Worm (Caenorhabditis elegans) whole organism, L4 larva: ENCODE data around the gene msp-81.

Experiments
- T20F7.1 ChIP-seq: fragments of 200-800 bp; sonication (Bioruptor generic); optimal IDR thresholded peaks from 2 replicates; lab custom pipeline; 2018; ENCODE audit warnings: mild to moderate bottlenecking, missing genetic modification characterization, missing compliant biosample characterization
- Y105C5A.15 ChIP-seq: fragments of 200-800 bp; sonication (Bioruptor generic); IDR thresholded peaks from 2 replicates; pipeline ENCODE4 v1.3.6; 2022; ENCODE audit warnings: missing genetic modification characterization, missing compliant biosample characterization
- aha-1 ChIP-seq: fragments of 150-350 bp; peaks from one replicate; lab custom pipeline; 2014; ENCODE audit warnings: missing biosample characterization, missing genetic modification characterization
- aly-2 ChIP-seq: sonication (generic microtip); optimal IDR thresholded peaks from 2 replicates; lab custom pipeline; 2018; ENCODE audit warnings: missing biosample characterization, missing genetic modification characterization
- arid-1 ChIP-seq: fragments of 200-800 bp; sonication (Bioruptor generic); conservative IDR thresholded peaks from 2 replicates; pipeline ENCODE4 v1.3.6; 2022; ENCODE audit warnings: missing genetic modification reagents, missing genetic modification characterization, missing compliant biosample characterization
- ceh-20 ChIP-seq: fragments of 200-800 bp; sonication (Bioruptor generic); IDR thresholded peaks from 2 replicates; pipeline ENCODE4 v1.3.6; 2022; ENCODE audit warnings: missing genetic modification reagents, missing genetic modification characterization, missing compliant biosample characterization
- ceh-28 ChIP-seq: fragments of 150-350 bp; optimal IDR thresholded peaks from 2 replicates; lab custom pipeline; 2014; ENCODE audit warnings: missing biosample characterization, missing genetic modification reagents, missing genetic modification characterization
- ceh-44 ChIP-seq: fragments of 200-800 bp; sonication (Bioruptor generic); IDR thresholded peaks from 2 replicates; pipeline ENCODE4 v1.3.6; 2022; ENCODE audit warnings: missing genetic modification reagents, missing genetic modification characterization, missing compliant biosample characterization
- ceh-62 ChIP-seq: sonication (generic microtip); optimal IDR thresholded peaks from 2 replicates; lab custom pipeline; 2017; ENCODE audit warnings: missing biosample characterization, missing genetic modification characterization
- cey-2 ChIP-seq: sonication (generic microtip); optimal IDR thresholded peaks from 3 replicates; lab custom pipeline; 2017; ENCODE audit warnings: missing genetic modification characterization, mild to moderate bottlenecking, missing compliant biosample characterization, antibody characterized with exemption, borderline replicate concordance; ENCODE audit not compliant: insufficient read depth
- ctbp-1 ChIP-seq: fragments of 200-800 bp; sonication (Bioruptor generic); IDR thresholded peaks from 2 replicates; pipeline ENCODE4 v1.3.6; 2022; ENCODE audit warnings: missing genetic modification reagents, missing genetic modification characterization, missing compliant biosample characterization
- daf-16 ChIP-seq, 3 experiments: sonication (generic microtip); optimal IDR thresholded peaks; 2 replicates each; lab custom pipeline; 2016 to 2017; ENCODE audit warnings: missing genetic modification characterization in 3 of 3, missing genetic modification reagents in 3 of 3, mild to moderate bottlenecking in 2 of 3, missing compliant biosample characterization in 2 of 3, missing biosample characterization in 1 of 3, moderate library complexity in 1 of 3
- dmd-6 ChIP-seq: fragments of 200-800 bp; sonication (Bioruptor generic); IDR thresholded peaks from 2 replicates; pipeline ENCODE4 v1.3.6; 2022; ENCODE audit warnings: missing genetic modification reagents, missing genetic modification characterization, missing compliant biosample characterization
- dmd-9 ChIP-seq: fragments of 200-800 bp; sonication (Bioruptor generic); IDR thresholded peaks from 2 replicates; pipeline ENCODE4 v1.3.6; 2022; ENCODE audit warnings: missing genetic modification reagents, missing genetic modification characterization, missing compliant biosample characterization
- duxl-1 ChIP-seq: sonication (generic microtip); optimal IDR thresholded peaks from 2 replicates; lab custom pipeline; 2016; ENCODE audit warnings: mild to moderate bottlenecking, missing genetic modification characterization, moderate library complexity, missing compliant biosample characterization; ENCODE audit not compliant: poor library complexity
- egl-27 ChIP-seq: sonication (generic microtip); optimal IDR thresholded peaks from 3 replicates; lab custom pipeline; 2017; ENCODE audit warnings: missing biosample characterization, missing genetic modification reagents, missing genetic modification characterization
- fos-1 ChIP-seq: fragments of 150-350 bp; optimal IDR thresholded peaks from 2 replicates; lab custom pipeline; 2014; ENCODE audit warnings: missing biosample characterization, missing genetic modification characterization
- gei-8 ChIP-seq: fragments of 200-800 bp; sonication (Bioruptor generic); optimal IDR thresholded peaks from 2 replicates; lab custom pipeline; 2018; ENCODE audit warnings: mild to moderate bottlenecking, missing genetic modification characterization, missing compliant biosample characterization
- hif-1 ChIP-seq, 2 experiments: sonication (generic microtip); optimal IDR thresholded peaks; 2 replicates each; lab custom pipeline; 2016 to 2017; ENCODE audit warnings: missing compliant biosample characterization in 2 of 2, missing genetic modification characterization in 2 of 2, missing genetic modification reagents in 2 of 2, missing genotype in 2 of 2, mild to moderate bottlenecking in 1 of 2
- hlh-11 ChIP-seq: fragments of 200-800 bp; sonication (Bioruptor generic); optimal IDR thresholded peaks from 2 replicates; lab custom pipeline; 2018; ENCODE audit warnings: mild to moderate bottlenecking, missing genetic modification characterization, missing compliant biosample characterization
- hmg-1.1 ChIP-seq: fragments of 200-800 bp; sonication (Bioruptor generic); IDR thresholded peaks from 2 replicates; pipeline ENCODE4 v1.3.6; 2022; ENCODE audit warnings: missing genetic modification reagents, missing genetic modification characterization, missing compliant biosample characterization
- jun-1 ChIP-seq: fragments of 150-350 bp; optimal IDR thresholded peaks from 2 replicates; lab custom pipeline; 2014; ENCODE audit warnings: missing biosample characterization, missing genetic modification reagents, missing genetic modification characterization
- lim-7 ChIP-seq: fragments of 200-800 bp; sonication (Bioruptor generic); IDR thresholded peaks from 2 replicates; pipeline ENCODE4 v1.3.6; 2022; ENCODE audit warnings: missing genetic modification characterization, missing compliant biosample characterization
- lin-1 ChIP-seq: fragments of 200-800 bp; sonication (Bioruptor generic); IDR thresholded peaks from 2 replicates; pipeline ENCODE4 v1.3.6; 2022; ENCODE audit warnings: missing genetic modification reagents, missing genetic modification characterization, missing compliant biosample characterization
- lin-13 ChIP-seq: fragments of 150-350 bp; optimal IDR thresholded peaks from 2 replicates; lab custom pipeline; 2014; ENCODE audit warnings: missing biosample characterization, missing genetic modification reagents, missing genetic modification characterization
- lsy-2 ChIP-seq, 2 experiments: fragments of 150-350 bp in 1 of 2; sonication (generic microtip) in 1 of 2; optimal IDR thresholded peaks; 2 replicates each; lab custom pipeline; 2014 to 2017; ENCODE audit warnings: missing biosample characterization in 2 of 2, missing genetic modification characterization in 2 of 2
- madf-5 ChIP-seq, 2 experiments: fragments of 200-800 bp; sonication (Bioruptor generic); IDR thresholded peaks; 2 replicates each; pipeline ENCODE4 v1.3.6; 2022; ENCODE audit warnings: missing compliant biosample characterization in 2 of 2, missing genetic modification characterization in 2 of 2
- madf-9 ChIP-seq: fragments of 200-800 bp; sonication (Bioruptor generic); conservative IDR thresholded peaks from 2 replicates; pipeline ENCODE4 v1.3.6; 2022; ENCODE audit warnings: missing genetic modification reagents, missing genetic modification characterization, missing compliant biosample characterization
- mep-1 ChIP-seq: fragments of 150-350 bp; sonication (generic microtip); optimal IDR thresholded peaks from 3 replicates; lab custom pipeline; 2014; ENCODE audit warnings: missing biosample characterization, missing genetic modification characterization
- mxl-2 ChIP-seq: fragments of 200-800 bp; sonication (Bioruptor generic); conservative IDR thresholded peaks from 2 replicates; pipeline ENCODE4 v1.3.6; 2022; ENCODE audit warnings: missing genetic modification reagents, missing genetic modification characterization, missing compliant biosample characterization
- mxl-3 ChIP-seq: fragments of 200-800 bp; sonication (Bioruptor generic); optimal IDR thresholded peaks from 2 replicates; lab custom pipeline; 2018; ENCODE audit warnings: mild to moderate bottlenecking, missing genetic modification characterization, missing compliant biosample characterization
- nhr-11 ChIP-seq: fragments of 150-350 bp; optimal IDR thresholded peaks from 2 replicates; lab custom pipeline; 2014; ENCODE audit warnings: missing biosample characterization, missing genetic modification characterization
- nhr-25 ChIP-seq: sonication (generic microtip); optimal IDR thresholded peaks from 2 replicates; lab custom pipeline; 2017; ENCODE audit warnings: missing genetic modification characterization, mild to moderate bottlenecking, missing compliant biosample characterization, antibody characterized with exemption, moderate library complexity, borderline replicate concordance; ENCODE audit not compliant: insufficient read depth
- nhr-28 ChIP-seq: fragments of 150-350 bp; optimal IDR thresholded peaks from 2 replicates; lab custom pipeline; 2014; ENCODE audit warnings: missing biosample characterization, missing genetic modification characterization
- nhr-41 ChIP-seq: fragments of 200-800 bp; sonication (Bioruptor generic); IDR thresholded peaks from 2 replicates; pipeline ENCODE4 v1.3.6; 2022; ENCODE audit warnings: missing genetic modification reagents, missing genetic modification characterization, missing compliant biosample characterization
- nhr-42 ChIP-seq: fragments of 200-800 bp; sonication (Bioruptor generic); IDR thresholded peaks from 2 replicates; pipeline ENCODE4 v1.3.6; 2022; ENCODE audit warnings: missing genetic modification characterization, missing compliant biosample characterization
- nhr-76 ChIP-seq: fragments of 150-350 bp; optimal IDR thresholded peaks from 2 replicates; lab custom pipeline; 2014; ENCODE audit warnings: missing biosample characterization, missing genetic modification characterization
- pqm-1 ChIP-seq: sonication (generic microtip); optimal IDR thresholded peaks from 2 replicates; lab custom pipeline; 2017; ENCODE audit warnings: missing biosample characterization, missing genetic modification characterization
- rbr-2 ChIP-seq: sonication (generic microtip); optimal IDR thresholded peaks from 2 replicates; lab custom pipeline; 2016; ENCODE audit warnings: missing genotype, missing genetic modification characterization, missing compliant biosample characterization
- saeg-2 ChIP-seq: fragments of 200-800 bp; sonication (Bioruptor generic); IDR thresholded peaks from 2 replicates; pipeline ENCODE4 v1.3.6; 2022; ENCODE audit warnings: missing genetic modification reagents, missing genetic modification characterization, missing compliant biosample characterization
- skn-1 ChIP-seq: fragments of 150-350 bp; optimal IDR thresholded peaks from 2 replicates; lab custom pipeline; 2014; ENCODE audit warnings: missing biosample characterization, missing genetic modification characterization
- snpc-4 ChIP-seq: fragments of 150-350 bp; optimal IDR thresholded peaks from 2 replicates; lab custom pipeline; 2014; ENCODE audit warnings: missing biosample characterization, missing genetic modification characterization
- spr-1 ChIP-seq: sonication (generic microtip); optimal IDR thresholded peaks from 2 replicates; lab custom pipeline; 2016; ENCODE audit warnings: mild to moderate bottlenecking, missing genetic modification characterization, missing compliant biosample characterization
- spr-3 ChIP-seq: fragments of 200-800 bp; sonication (Bioruptor generic); optimal IDR thresholded peaks from 2 replicates; lab custom pipeline; 2018; ENCODE audit warnings: mild to moderate bottlenecking, missing genetic modification characterization, missing compliant biosample characterization
- tra-1 ChIP-seq: fragments of 200-800 bp; sonication (Bioruptor generic); IDR thresholded peaks from 2 replicates; pipeline ENCODE4 v1.3.6; 2022; ENCODE audit warnings: missing genetic modification reagents, missing genetic modification characterization, missing compliant biosample characterization
- unc-39 ChIP-seq: sonication (generic microtip); optimal IDR thresholded peaks from 2 replicates; lab custom pipeline; 2017; ENCODE audit warnings: missing biosample characterization, missing genetic modification characterization
- vab-7 ChIP-seq: fragments of 200-800 bp; sonication (Bioruptor generic); IDR thresholded peaks from 2 replicates; pipeline ENCODE4 v1.3.6; 2022; ENCODE audit warnings: missing genetic modification reagents, missing genetic modification characterization, missing compliant biosample characterization
- zag-1 ChIP-seq: fragments of 150-350 bp; optimal IDR thresholded peaks from 2 replicates; lab custom pipeline; 2014; ENCODE audit warnings: missing biosample characterization, missing genetic modification characterization
- zfp-2 ChIP-seq: sonication (generic microtip); optimal IDR thresholded peaks from 2 replicates; lab custom pipeline; 2016; ENCODE audit warnings: mild to moderate bottlenecking, missing genetic modification characterization, missing compliant biosample characterization
- zip-11 ChIP-seq: fragments of 200-800 bp; sonication (Bioruptor generic); IDR thresholded peaks from 2 replicates; pipeline ENCODE4 v1.3.6; 2022; ENCODE audit warnings: missing genetic modification characterization, missing compliant biosample characterization
- ztf-11 ChIP-seq: fragments of 150-350 bp; optimal IDR thresholded peaks from 2 replicates; lab custom pipeline; 2014; ENCODE audit warnings: missing biosample characterization, missing genetic modification characterization

Gene msp-81

DNA sequence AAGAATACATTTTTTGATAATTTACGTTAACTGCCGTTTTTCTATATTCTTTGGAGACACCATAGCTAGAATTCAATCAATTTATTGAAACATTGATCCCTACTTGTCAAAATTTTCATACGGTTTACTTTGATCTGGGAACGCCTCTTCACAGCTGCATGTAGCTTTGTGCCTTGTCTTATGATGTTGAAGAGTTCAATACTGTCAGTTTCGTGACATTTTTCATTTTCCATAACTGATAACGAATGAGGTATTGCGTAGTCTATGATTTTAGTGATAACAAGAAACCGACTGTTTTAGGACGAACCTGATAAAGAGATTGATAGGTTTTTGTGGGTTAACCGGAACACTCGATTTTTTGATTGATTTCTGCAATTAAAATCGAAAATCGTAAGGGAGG, 34.8 kb downstream of the msp-81 start (continued):
- TF ChIP-seq tra-1 (GFP tag; lab: Robert Waterston, UW) (peak; percentile 97), Y105C5A.15 (GFP tag; lab: Robert Waterston, UW) (no peak), nhr-76 (tag; lab: Kevin White, UChicago) (no peak), vab-7 (GFP tag; lab: Robert Waterston, UW) (no peak), cey-2 (tag; lab: Kevin White, UChicago) (no peak), arid-1 (no peak), lsy-2 (tag; optimal IDR thresholded peaks at IDR 0.05; lab: Kevin White, UChicago) (peak in 1 of 2 experiments; percentile 70), daf-16 (GFP tag; optimal IDR thresholded peaks at IDR 0.05; lab: Kevin White, UChicago) (peak in 1 of 2 experiments; percentile 40), daf-16 (tag; optimal IDR thresholded peaks at IDR 0.05; lab: Kevin White, UChicago) (peak; percentile 92), lim-7 (no peak), ceh-44 (GFP tag; lab: Robert Waterston, UW) (no peak), egl-27 (no peak), nhr-42 (GFP tag; lab: Robert Waterston, UW) (no peak), spr-1 (tag; lab: Kevin White, UChicago) (no peak), duxl-1 (tag; lab: Kevin White, UChicago) (no peak), jun-1 (no peak), nhr-41 (GFP tag; lab: Robert Waterston, UW) (0 out of 2 replicates have a peak, but pooled peaks have one; percentile 24), spr-3 (no peak), lin-13 (GFP tag; lab: Kevin White, UChicago) (no peak), mep-1 (tag; lab: Kevin White, UChicago) (peak; percentile 40), ctbp-1 (GFP tag; lab: Robert Waterston, UW) (no peak), nhr-25 (tag; lab: Kevin White, UChicago) (no peak), pqm-1 (peak; percentile 98), snpc-4 (tag; lab: Kevin White, UChicago) (no peak), madf-9 (GFP tag; lab: Robert Waterston, UW) (no peak), saeg-2 (no peak), hif-1 (tag; optimal IDR thresholded peaks at IDR 0.05; lab: Kevin White, UChicago) (peak; percentile 24 to 79), hlh-11 (tag; lab: Kevin White, UChicago) (peak; percentile 96), nhr-11 (tag; lab: Kevin White, UChicago) (no peak), rbr-2 (no peak), madf-5 (GFP tag; IDR thresholded peaks at IDR 0.05; lab: Robert Waterston, UW) (no peak), zfp-2 (tag; lab: Kevin White, UChicago) (no peak), gei-8 (GFP tag; lab: Kevin White, UChicago) (peak; percentile 41), aha-1 (peak; percentile 83), fos-1 (tag; lab: Kevin White, UChicago) (no peak), dmd-9 (GFP tag; lab: Robert Waterston, UW) (no peak), lin-1 (GFP tag; lab: Robert Waterston, UW) (peak; percentile 95), mxl-3 (GFP tag; lab: Kevin White, UChicago) (peak; percentile 28), aly-2 (tag; lab: Kevin White, UChicago) (no peak)

DNA sequence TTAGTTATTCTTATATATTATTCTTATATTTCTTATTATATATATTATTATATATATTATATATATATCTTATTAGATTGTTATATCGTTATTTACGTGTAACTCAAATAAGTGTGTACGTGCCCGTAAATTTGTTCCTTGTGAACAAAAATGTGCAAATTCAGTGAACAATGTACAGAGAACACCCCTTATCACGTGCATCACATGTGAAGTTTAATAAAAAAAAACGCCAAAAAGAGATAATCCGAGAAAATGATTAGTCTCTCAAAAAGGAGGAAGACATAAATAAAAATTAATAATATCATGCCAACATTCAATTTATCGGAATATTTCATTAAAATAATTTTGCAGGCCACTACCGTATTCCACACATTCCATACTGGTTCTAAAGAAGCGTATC, 36.6 kb downstream of the msp-81 start:
- TF ChIP-seq zfp-2 (tag; lab: Kevin White, UChicago) (no peak), ceh-62 (no peak), dmd-9 (GFP tag; lab: Robert Waterston, UW) (no peak), mxl-2 (GFP tag; lab: Robert Waterston, UW) (peak; percentile 93), nhr-28 (tag; lab: Kevin White, UChicago) (no peak), mep-1 (tag; lab: Kevin White, UChicago) (no peak), T20F7.1 (GFP tag; lab: Kevin White, UChicago) (peak; percentile 28), ztf-11 (tag; lab: Kevin White, UChicago) (no peak), hmg-1.1 (GFP tag; lab: Robert Waterston, UW) (no peak), gei-8 (GFP tag; lab: Kevin White, UChicago) (no peak), ceh-20 (GFP tag; lab: Robert Waterston, UW) (no peak), zip-11 (no peak), ceh-28 (no peak), skn-1 (tag; lab: Kevin White, UChicago) (no peak), zag-1 (tag; lab: Kevin White, UChicago) (no peak), unc-39 (no peak), hif-1 (tag; optimal IDR thresholded peaks at IDR 0.05; lab: Kevin White, UChicago) (no peak), dmd-6 (GFP tag; lab: Robert Waterston, UW) (peak; percentile 24; the same call in 1 of the 2 replicates), spr-3 (no peak), tra-1 (GFP tag; lab: Robert Waterston, UW) (no peak)
